Fruit fly (Drosophila melanogaster): Measurements from ENCODE around the gene CG11537.
A peak's percentile ranks its signal among the peaks of the same experiment; 100 is the strongest.

Gene CG11537

dm6 chr3L:3081146-3081872 is 61.9 kb downstream of the CG11537 start (continued):
- peak; percentile 44 for TF ChIP-seq zf30C (GFP tag; optimal IDR thresholded peaks at IDR 0.05)
- peak; percentile 97 for TF ChIP-seq CG4854 (GFP tag; optimal IDR thresholded peaks at IDR 0.05)
- peak; percentile 41; the same call in 1 of the 2 replicates for TF ChIP-seq unc-4 (GFP tag; IDR thresholded peaks at IDR 0.05; ENCODE audit: partially characterized antibody)
- TF ChIP-seq Nf-YA (GFP tag; IDR thresholded peaks at IDR 0.05): peak; percentile 96
- TF ChIP-seq CG15269 (tag; optimal IDR thresholded peaks at IDR 0.05): peak; percentile 99
- TF ChIP-seq CG9797 (GFP tag; optimal IDR thresholded peaks at IDR 0.05): peak; percentile 68
- TF ChIP-seq tgo (GFP tag; IDR thresholded peaks at IDR 0.05): peak; percentile 98
- TF ChIP-seq otp (GFP tag; IDR thresholded peaks at IDR 0.05): peak; percentile 99
- TF ChIP-seq en (GFP tag; optimal IDR thresholded peaks at IDR 0.05): peak; percentile 92
- TF ChIP-seq inv (GFP tag; IDR thresholded peaks at IDR 0.05; ENCODE audit: partially characterized antibody): peak; percentile 79
- TF ChIP-seq Sox102F (GFP tag; optimal IDR thresholded peaks at IDR 0.05): peak; percentile 99
- peak; percentile 78 for TF ChIP-seq CG3163 (GFP tag; optimal IDR thresholded peaks at IDR 0.05)
- TF ChIP-seq crp (GFP tag; optimal IDR thresholded peaks at IDR 0.05): peak in 1 of 2 experiments; percentile 73
- TF ChIP-seq Usf (GFP tag; optimal IDR thresholded peaks at IDR 0.05): peak; percentile 97
- TF ChIP-seq gem (tag; optimal IDR thresholded peaks at IDR 0.05): peak; percentile 99
- peak; percentile 98 for TF ChIP-seq CG18619 (GFP tag; optimal IDR thresholded peaks at IDR 0.05)
- peak; percentile 98 for TF ChIP-seq scrt (GFP tag; optimal IDR thresholded peaks at IDR 0.05)
- peak; percentile 96 for TF ChIP-seq klu (GFP tag; IDR thresholded peaks at IDR 0.05)
- TF ChIP-seq CG17568 (GFP tag; optimal IDR thresholded peaks at IDR 0.05): peak; percentile 98
- TF ChIP-seq Ravus (GFP tag; IDR thresholded peaks at IDR 0.05): peak; percentile 96
- peak; percentile 98 for TF ChIP-seq CG6654 (GFP tag; optimal IDR thresholded peaks at IDR 0.05)
- peak; percentile 92 for TF ChIP-seq CG8944 (GFP tag; optimal IDR thresholded peaks at IDR 0.05)
- TF ChIP-seq CG13287 (GFP tag; IDR thresholded peaks at IDR 0.05; ENCODE audit: partially characterized antibody): peak; percentile 85
- peak; percentile 92 for TF ChIP-seq eyg (GFP tag; optimal IDR thresholded peaks at IDR 0.05)
- TF ChIP-seq CG6175 (GFP tag; IDR thresholded peaks at IDR 0.05): peak; percentile 97
- peak; percentile 93 for TF ChIP-seq fu2 (GFP tag; optimal IDR thresholded peaks at IDR 0.05)
- peak; percentile 44 for TF ChIP-seq Dref (GFP tag; IDR thresholded peaks at IDR 0.05)
- peak; percentile 95 for TF ChIP-seq CG8359 (GFP tag; optimal IDR thresholded peaks at IDR 0.05; ENCODE audit: borderline replicate concordance)
- no peak for TF ChIP-seq br (optimal IDR thresholded peaks at IDR 0.05)
- peak; percentile 93 for TF ChIP-seq jigr1 (GFP tag; IDR thresholded peaks at IDR 0.05)
- peak; percentile 57 for TF ChIP-seq Sry-δ (GFP tag; optimal IDR thresholded peaks at IDR 0.05)
- peak; percentile 94 for TF ChIP-seq CG11696 (GFP tag; IDR thresholded peaks at IDR 0.05)
- TF ChIP-seq CG1603 (tag; optimal IDR thresholded peaks at IDR 0.05): peak; percentile 98
- TF ChIP-seq vfl (GFP tag; optimal IDR thresholded peaks at IDR 0.05): peak; percentile 98
- peak; percentile 76 for TF ChIP-seq knrl (GFP tag; IDR thresholded peaks at IDR 0.05; ENCODE audit: partially characterized antibody)
- TF ChIP-seq B-H1 (GFP tag; IDR thresholded peaks at IDR 0.05): peak; percentile 98
- peak; percentile 99 for TF ChIP-seq CrebB (tag; optimal IDR thresholded peaks at IDR 0.05)
- TF ChIP-seq D (optimal IDR thresholded peaks at IDR 0.05): no peak
- TF ChIP-seq D (GFP tag; optimal IDR thresholded peaks at IDR 0.05): peak; percentile 98
- peak; percentile 99 for TF ChIP-seq corto (GFP tag; optimal IDR thresholded peaks at IDR 0.05)
- TF ChIP-seq dysf (GFP tag; IDR thresholded peaks at IDR 0.05): peak; percentile 99
- peak; percentile 98 for TF ChIP-seq wdn (GFP tag; IDR thresholded peaks at IDR 0.05)
- TF ChIP-seq CG4404 (GFP tag; IDR thresholded peaks at IDR 0.05): peak; percentile 95
- TF ChIP-seq CG3847 (GFP tag; IDR thresholded peaks at IDR 0.05): peak; percentile 99
- TF ChIP-seq ci (GFP tag; IDR thresholded peaks at IDR 0.05): peak; percentile 99
- TF ChIP-seq zen (tag; optimal IDR thresholded peaks at IDR 0.05): peak; percentile 94
- peak in 1 of 2 experiments; percentile 97 for TF ChIP-seq eve (GFP tag; optimal IDR thresholded peaks at IDR 0.05)
- peak; percentile 91 for TF ChIP-seq CG5180 (GFP tag; optimal IDR thresholded peaks at IDR 0.05)
- TF ChIP-seq H2.0 (GFP tag; IDR thresholded peaks at IDR 0.05): peak; percentile 98
- peak; percentile 96 for TF ChIP-seq CG31441 (GFP tag; IDR thresholded peaks at IDR 0.05)

All from whole organism, embryonic.